Fruit fly (Drosophila melanogaster): ENCODE data around the gene CG31606.

The CG31606 gene

dm6 chr2L:8110549-8111438 is 36.6 kb upstream of the CG31606 start (continued):
- no peak for TF ChIP-seq Lhr (GFP tag; optimal IDR thresholded peaks at IDR 0.05)
- no peak for TF ChIP-seq dpn (GFP tag; optimal IDR thresholded peaks at IDR 0.05)
- peak; percentile 67 for TF ChIP-seq phol (tag; optimal IDR thresholded peaks at IDR 0.05)
- TF ChIP-seq CG8290 (GFP tag; optimal IDR thresholded peaks at IDR 0.05) = no peak
- peak in 1 of 2 experiments; percentile 5 for TF ChIP-seq CG8290 (tag; optimal IDR thresholded peaks at IDR 0.05)
- no peak for TF ChIP-seq hkb (optimal IDR thresholded peaks at IDR 0.05)
- 0 out of 2 replicates have a peak, but pooled peaks have one; percentile 18 for TF ChIP-seq hkb (GFP tag; IDR thresholded peaks at IDR 0.05)
- TF ChIP-seq CG9797 (GFP tag; optimal IDR thresholded peaks at IDR 0.05) = no peak
- TF ChIP-seq CG1832 (GFP tag; optimal IDR thresholded peaks at IDR 0.05) = no peak
- TF ChIP-seq CG11695 (GFP tag; IDR thresholded peaks at IDR 0.05) = no peak
- peak; percentile 98 for TF ChIP-seq CG2199 (GFP tag; IDR thresholded peaks at IDR 0.05)

dm6 chr2L:8116632-8117193 is 30.7 kb upstream of the CG31606 start:
- TF ChIP-seq CG2199 (GFP tag; IDR thresholded peaks at IDR 0.05) (0 out of 3 replicates have a peak, but pooled peaks have one; percentile 29), hb (GFP tag; IDR thresholded peaks at IDR 0.05; ENCODE audit: partially characterized antibody) (no peak), Pdp1 (GFP tag; optimal IDR thresholded peaks at IDR 0.05) (peak in 1 of 2 experiments; percentile 61), exex (tag; optimal IDR thresholded peaks at IDR 0.05) (peak; percentile 91), kni (GFP tag; optimal IDR thresholded peaks at IDR 0.05) (no peak), Xrp1 (GFP tag; IDR thresholded peaks at IDR 0.05) (no peak), CG13296 (GFP tag; optimal IDR thresholded peaks at IDR 0.05) (peak; percentile 31), PHDP (tag; optimal IDR thresholded peaks at IDR 0.05) (no peak), BtbVII (GFP tag; optimal IDR thresholded peaks at IDR 0.05) (peak; percentile 82), Xbp1 (GFP tag; optimal IDR thresholded peaks at IDR 0.05) (no peak), D (optimal IDR thresholded peaks at IDR 0.05) (no peak), D (GFP tag; optimal IDR thresholded peaks at IDR 0.05) (no peak), CG15479 (GFP tag; optimal IDR thresholded peaks at IDR 0.05) (peak; percentile 92), Hmx (GFP tag; optimal IDR thresholded peaks at IDR 0.05) (no peak), CG34376 (GFP tag; optimal IDR thresholded peaks at IDR 0.05) (peak; percentile 48), Ptx1 (GFP tag; IDR thresholded peaks at IDR 0.05) (no peak), sug (tag; optimal IDR thresholded peaks at IDR 0.05) (peak; percentile 55)

- no peak for TF ChIP-seq Scr (GFP tag; IDR thresholded peaks at IDR 0.05; ENCODE audit: partially characterized antibody)
- TF ChIP-seq CG3065 (GFP tag; optimal IDR thresholded peaks at IDR 0.05) = no peak
- TF ChIP-seq Bteb2 (GFP tag; optimal IDR thresholded peaks at IDR 0.05) = no peak
- no peak for TF ChIP-seq Dip3 (GFP tag; optimal IDR thresholded peaks at IDR 0.05)
- TF ChIP-seq D19B (GFP tag; optimal IDR thresholded peaks at IDR 0.05) = no peak
- TF ChIP-seq Ets65A (GFP tag) = peak; percentile 81
- TF ChIP-seq CG17612 (GFP tag; IDR thresholded peaks at IDR 0.05) = no peak
- peak; percentile 30 for TF ChIP-seq sens (GFP tag)
- TF ChIP-seq CG2116 (GFP tag; optimal IDR thresholded peaks at IDR 0.05) = peak; percentile 96
- no peak for TF ChIP-seq jing (GFP tag; optimal IDR thresholded peaks at IDR 0.05)
- peak; percentile 30 for TF ChIP-seq CG13287 (GFP tag; IDR thresholded peaks at IDR 0.05; ENCODE audit: partially characterized antibody)
- no peak for TF ChIP-seq Xrp1 (GFP tag; IDR thresholded peaks at IDR 0.05)
- TF ChIP-seq zf30C (GFP tag; optimal IDR thresholded peaks at IDR 0.05) = no peak
- TF ChIP-seq CG17829 (tag; optimal IDR thresholded peaks at IDR 0.05) = peak; percentile 9
- peak; percentile 58 for TF ChIP-seq CG4617 (GFP tag; optimal IDR thresholded peaks at IDR 0.05; ENCODE audit: borderline replicate concordance)
- peak; percentile 41; the same call in 1 of the 3 replicates for TF ChIP-seq CG34224 (GFP tag; IDR thresholded peaks at IDR 0.05; ENCODE audit: partially characterized antibody)
- peak; percentile 70 for TF ChIP-seq MBD-R2 (GFP tag; IDR thresholded peaks at IDR 0.05)
- TF ChIP-seq Dll (GFP tag; IDR thresholded peaks at IDR 0.05; ENCODE audit: partially characterized antibody) = 0 out of 4 replicates have a peak, but pooled peaks have one; percentile 15
- TF ChIP-seq CG16863 (GFP tag; optimal IDR thresholded peaks at IDR 0.05) = no peak
- TF ChIP-seq crol (GFP tag; IDR thresholded peaks at IDR 0.05) = peak; percentile 89
These were observed 23.6 kb upstream of the CG31606 start, which contains the start of the genes mon2 and CG8673 for dm6 chr2L:8123711-8124379. Gene mon2 (minus strand): TSS chr2L:8124010. Gene CG8673 (plus strand): TSS chr2L:8124329.

Measured in whole organism, embryonic.